Fruit fly (Drosophila melanogaster) whole organism, wandering third instar larva: Measurements from ENCODE around the gene OXA1L.

ENCODE experiments used
- CG32264 ChIP-seq: fragments of 200-800 bp; sonication (Bioruptor generic); optimal IDR thresholded peaks from 2 replicates; lab custom pipeline; 2016; ENCODE audit warnings: missing biosample characterization, missing genetic modification characterization
- Mio ChIP-seq: sonication (Bioruptor generic); optimal IDR thresholded peaks from 2 replicates; lab custom pipeline; 2016; ENCODE audit warnings: missing biosample characterization, missing genetic modification characterization
- Vsx2 ChIP-seq: fragments of 200-300, 225-300 bp; sonication (Bioruptor generic); optimal IDR thresholded peaks from 2 replicates; lab custom pipeline; 2018; ENCODE audit warnings: missing biosample characterization, missing genetic modification characterization; ENCODE audit not compliant: partially characterized antibody
- brk ChIP-seq: fragments of 200-800 bp; sonication (Bioruptor generic); optimal IDR thresholded peaks from 2 replicates; lab custom pipeline; 2016; ENCODE audit warnings: missing biosample characterization, mild to moderate bottlenecking, missing genetic modification characterization
- fru ChIP-seq: fragments of 200-800 bp; sonication (Bioruptor generic); optimal IDR thresholded peaks from 3 replicates; lab custom pipeline; 2016; ENCODE audit warnings: missing biosample characterization, mild to moderate bottlenecking, missing genetic modification characterization
- h ChIP-seq: fragments of 200-800 bp; sonication (Bioruptor generic); optimal IDR thresholded peaks from 3 replicates; lab custom pipeline; 2016; ENCODE audit warnings: missing biosample characterization, mild to moderate bottlenecking, missing genetic modification characterization
- psq ChIP-seq: fragments of 200-800 bp; sonication (Bioruptor generic); optimal IDR thresholded peaks from 3 replicates; lab custom pipeline; 2017; ENCODE audit warnings: missing biosample characterization, mild to moderate bottlenecking, missing genetic modification characterization, moderate library complexity
- sage ChIP-seq: fragments of 200-800 bp; sonication (Bioruptor generic); optimal IDR thresholded peaks from 2 replicates; lab custom pipeline; 2016; ENCODE audit warnings: missing biosample characterization, mild to moderate bottlenecking, missing genetic modification characterization

DNA sequence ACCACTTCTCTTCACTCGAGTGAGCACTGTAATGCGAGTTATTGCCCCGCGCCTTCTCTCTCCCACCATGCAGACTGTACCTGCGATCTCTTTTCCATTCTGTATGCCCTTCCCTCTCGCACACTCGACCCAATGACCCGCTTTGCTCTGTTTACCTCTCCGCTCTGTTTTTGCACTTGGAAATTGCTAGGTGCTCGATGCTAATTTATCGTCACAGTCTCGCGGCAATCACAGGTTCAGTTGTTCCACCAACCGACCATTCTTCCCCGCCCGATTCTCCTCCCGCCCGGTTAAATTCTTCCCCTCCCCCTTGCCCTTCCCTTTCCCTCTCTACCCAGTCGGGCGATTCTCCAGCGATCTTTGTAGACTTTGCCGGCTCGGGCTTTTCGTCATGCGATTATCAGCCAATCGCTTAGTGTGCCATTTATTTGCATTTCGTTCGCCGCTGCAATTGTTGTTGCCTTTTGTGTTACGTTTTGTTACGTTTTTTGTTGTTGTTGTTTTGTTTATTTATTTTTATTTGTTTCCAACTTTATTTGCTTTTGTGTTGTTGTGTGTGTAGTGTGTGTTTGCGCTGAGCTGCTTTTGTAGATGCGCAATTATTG, 18.4 kb downstream of the OXA1L start:
- no peak for TF ChIP-seq Vsx2
- peak; percentile 63 for TF ChIP-seq CG32264 (GFP tag; lab: Kevin White, UChicago)
- peak; percentile 50 for TF ChIP-seq psq (GFP tag; lab: Kevin White, UChicago)
- no peak for TF ChIP-seq sage (GFP tag; lab: Kevin White, UChicago)
- no peak for TF ChIP-seq Mio
- peak; percentile 63 for TF ChIP-seq brk
- peak; percentile 31 for TF ChIP-seq h (GFP tag; lab: Kevin White, UChicago)
- no peak for TF ChIP-seq fru
